Fruit fly (Drosophila melanogaster): ENCODE results near the gene CG2116.

Gene CG2116

DNA sequence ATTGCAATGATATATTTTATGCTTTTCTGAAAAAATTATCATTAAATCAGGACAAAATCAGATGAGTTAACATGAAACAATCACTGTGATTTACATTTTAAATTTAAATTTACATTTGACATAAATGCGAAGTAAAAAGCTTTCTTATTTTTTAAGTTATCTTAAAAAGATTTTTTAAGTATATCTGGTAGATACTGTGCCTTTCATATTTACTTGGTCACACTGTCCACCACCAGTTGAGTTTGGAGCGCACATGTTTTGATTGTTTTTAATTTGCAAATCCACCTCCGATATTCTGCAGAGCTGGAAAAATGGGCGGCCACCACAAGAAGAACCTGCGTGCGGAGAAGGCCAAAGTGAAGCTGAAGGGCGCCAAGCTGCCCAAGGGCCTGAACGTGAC lies 12.8 kb upstream of the CG2116 start, which contains the start of gene CG1575 (continued):
- TF ChIP-seq kay (GFP tag; optimal IDR thresholded peaks at IDR 0.05): no peak
- TF ChIP-seq Atf6 (GFP tag; IDR thresholded peaks at IDR 0.05): no peak
- no peak for TF ChIP-seq cad (GFP tag; optimal IDR thresholded peaks at IDR 0.05)
- TF ChIP-seq CG13287 (GFP tag; IDR thresholded peaks at IDR 0.05; ENCODE audit: partially characterized antibody): peak; percentile 53
- TF ChIP-seq emc (GFP tag; optimal IDR thresholded peaks at IDR 0.05): no peak
- no peak for TF ChIP-seq Opbp (GFP tag; IDR thresholded peaks at IDR 0.05; ENCODE audit: partially characterized antibody)
- no peak for TF ChIP-seq lmd (GFP tag; IDR thresholded peaks at IDR 0.05)
- TF ChIP-seq MTF-1 (GFP tag; optimal IDR thresholded peaks at IDR 0.05; ENCODE audit: borderline replicate concordance): no peak
- TF ChIP-seq Usf (GFP tag; optimal IDR thresholded peaks at IDR 0.05): no peak
- TF ChIP-seq sim (GFP tag; IDR thresholded peaks at IDR 0.05): no peak
- TF ChIP-seq Doc3 (GFP tag; IDR thresholded peaks at IDR 0.05; ENCODE audit: partially characterized antibody): 0 out of 3 replicates have a peak, but pooled peaks have one; percentile 20
- TF ChIP-seq CG6175 (GFP tag; IDR thresholded peaks at IDR 0.05): no peak
- TF ChIP-seq CG11696 (GFP tag; IDR thresholded peaks at IDR 0.05): no peak
- TF ChIP-seq tna (GFP tag; IDR thresholded peaks at IDR 0.05; ENCODE audit: partially characterized antibody): no peak
- no peak for TF ChIP-seq unpg (GFP tag; optimal IDR thresholded peaks at IDR 0.05)
- TF ChIP-seq tin (GFP tag; optimal IDR thresholded peaks at IDR 0.05): no peak
- no peak for TF ChIP-seq CG1529 (GFP tag; optimal IDR thresholded peaks at IDR 0.05)
- TF ChIP-seq CG14441 (GFP tag; IDR thresholded peaks at IDR 0.05): no peak
- TF ChIP-seq nau (GFP tag; optimal IDR thresholded peaks at IDR 0.05): no peak
- no peak for TF ChIP-seq CG1832 (GFP tag; optimal IDR thresholded peaks at IDR 0.05)
- TF ChIP-seq CG18619 (GFP tag; optimal IDR thresholded peaks at IDR 0.05): no peak
- no peak for TF ChIP-seq Side (GFP tag; optimal IDR thresholded peaks at IDR 0.05)
- no peak for TF ChIP-seq z (GFP tag; IDR thresholded peaks at IDR 0.05)
- peak; percentile 10; the same call in 1 of the 3 replicates for TF ChIP-seq CG34224 (GFP tag; IDR thresholded peaks at IDR 0.05; ENCODE audit: partially characterized antibody)
- peak; percentile 86 for TF ChIP-seq CG3995 (GFP tag; optimal IDR thresholded peaks at IDR 0.05)
- peak; percentile 58 for TF ChIP-seq Dp (GFP tag; optimal IDR thresholded peaks at IDR 0.05)
- no peak for TF ChIP-seq cato (GFP tag; optimal IDR thresholded peaks at IDR 0.05; ENCODE audit: borderline replicate concordance)
- TF ChIP-seq CG4282 (GFP tag; optimal IDR thresholded peaks at IDR 0.05): no peak
- no peak for TF ChIP-seq dan (GFP tag; IDR thresholded peaks at IDR 0.05)
- TF ChIP-seq CG10979 (tag; optimal IDR thresholded peaks at IDR 0.05): no peak
- peak; percentile 37; the same call in 1 of the 2 replicates for TF ChIP-seq MBD-R2 (GFP tag; IDR thresholded peaks at IDR 0.05)
- no peak for TF ChIP-seq CG30431 (GFP tag; optimal IDR thresholded peaks at IDR 0.05)
- no peak for TF ChIP-seq D19B (GFP tag; optimal IDR thresholded peaks at IDR 0.05)
- TF ChIP-seq Dek (tag; optimal IDR thresholded peaks at IDR 0.05): no peak
- TF ChIP-seq dm (GFP tag; optimal IDR thresholded peaks at IDR 0.05): no peak
- peak; percentile 9 for TF ChIP-seq MESR4 (GFP tag; optimal IDR thresholded peaks at IDR 0.05)
- no peak for TF ChIP-seq BEAF-32 (GFP tag; optimal IDR thresholded peaks at IDR 0.05)
- TF ChIP-seq CG7357 (GFP tag; IDR thresholded peaks at IDR 0.05): no peak
- no peak for TF ChIP-seq so (GFP tag; IDR thresholded peaks at IDR 0.05)
- TF ChIP-seq Hr78 (GFP tag; optimal IDR thresholded peaks at IDR 0.05): no peak
- TF ChIP-seq hbn (GFP tag; IDR thresholded peaks at IDR 0.05; ENCODE audit: partially characterized antibody): peak; percentile 46; the same call in 1 of the 2 replicates
- no peak for TF ChIP-seq CG10565 (GFP tag; optimal IDR thresholded peaks at IDR 0.05)
- no peak for TF ChIP-seq CG15514 (GFP tag; optimal IDR thresholded peaks at IDR 0.05)
- TF ChIP-seq tll (GFP tag; optimal IDR thresholded peaks at IDR 0.05): no peak
- no peak for TF ChIP-seq CG18011 (GFP tag; optimal IDR thresholded peaks at IDR 0.05)
- TF ChIP-seq sima (GFP tag; optimal IDR thresholded peaks at IDR 0.05): no peak
- no peak for TF ChIP-seq esg (GFP tag; conservative IDR thresholded peaks at IDR 0.05)
- TF ChIP-seq C15 (GFP tag; IDR thresholded peaks at IDR 0.05): no peak
- TF ChIP-seq Hand (GFP tag; optimal IDR thresholded peaks at IDR 0.05): no peak
- TF ChIP-seq CG11456 (GFP tag; IDR thresholded peaks at IDR 0.05): no peak
